Worm (Caenorhabditis elegans) whole organism, early embryonic: ENCODE data around the gene cwp-5.

Experiments
- ama-1 ChIP-seq: fragments of 150-350 bp; optimal IDR thresholded peaks from 2 replicates; lab custom pipeline; 2014
- ceh-36 ChIP-seq: sonication (generic microtip); optimal IDR thresholded peaks from 2 replicates; lab custom pipeline; 2016; ENCODE audit warnings: missing genetic modification characterization, inconsistent platforms, missing compliant biosample characterization
- flt-1 ChIP-seq: fragments of 200-800 bp; sonication (Bioruptor generic); IDR thresholded peaks from 2 replicates; pipeline ENCODE4 v1.3.6; 2022; ENCODE audit warnings: missing genetic modification characterization, missing compliant biosample characterization
- hmbx-1 ChIP-seq: sonication (generic microtip); optimal IDR thresholded peaks from 2 replicates; lab custom pipeline; 2016; ENCODE audit warnings: mild to moderate bottlenecking, missing genetic modification characterization, missing compliant biosample characterization

DNA sequence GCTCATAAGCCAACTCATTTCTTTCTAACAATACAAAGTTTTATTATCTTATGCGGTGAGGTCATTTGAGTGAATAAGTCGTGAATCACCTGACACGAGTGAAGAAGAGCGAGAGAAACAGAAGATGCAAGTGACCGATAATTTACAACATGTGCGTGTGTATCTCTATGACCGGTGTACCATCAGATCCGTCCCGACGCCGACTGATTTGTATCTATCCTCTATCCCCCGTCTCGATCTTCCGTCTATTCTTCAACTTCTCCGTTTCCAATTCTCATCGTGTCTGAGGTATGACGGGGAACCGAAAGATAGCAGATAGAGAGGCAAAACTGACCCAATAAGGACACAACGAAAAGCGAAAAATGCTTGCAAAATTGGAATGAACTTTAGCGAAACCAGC lies 48.3 kb downstream of the cwp-5 start, which contains the start of gene F09A5.3:
- TF ChIP-seq flt-1 (GFP tag; lab: Robert Waterston, UW): no peak
- no peak for TF ChIP-seq ceh-36
- TF ChIP-seq ama-1: no peak
- TF ChIP-seq hmbx-1 (tag; lab: Kevin White, UChicago): no peak
